Worm (Caenorhabditis elegans) whole organism, L4 larva: ENCODE results near the gene swt-1.

Experiments used
- Y105C5A.15 ChIP-seq: fragments of 200-800 bp; sonication (Bioruptor generic); IDR thresholded peaks from 2 replicates; pipeline ENCODE4 v1.3.6; 2022; ENCODE audit warnings: missing genetic modification characterization, missing compliant biosample characterization
- lin-13 ChIP-seq: fragments of 150-350 bp; optimal IDR thresholded peaks from 2 replicates; lab custom pipeline; 2014; ENCODE audit warnings: missing biosample characterization, missing genetic modification reagents, missing genetic modification characterization
- mdl-1 ChIP-seq, 2 experiments: fragments of 150-350 bp in 1 of 2; sonication (generic microtip) in 1 of 2; optimal IDR thresholded peaks; 2 replicates each; lab custom pipeline; 2014 to 2017; ENCODE audit warnings: missing biosample characterization in 2 of 2, missing genetic modification characterization in 2 of 2
- sdz-12 ChIP-seq: fragments of 200-800 bp; sonication (Bioruptor generic); optimal IDR thresholded peaks from 2 replicates; lab custom pipeline; 2018; ENCODE audit warnings: mild to moderate bottlenecking, missing genetic modification characterization, missing compliant biosample characterization
- spr-1 ChIP-seq: sonication (generic microtip); optimal IDR thresholded peaks from 2 replicates; lab custom pipeline; 2016; ENCODE audit warnings: mild to moderate bottlenecking, missing genetic modification characterization, missing compliant biosample characterization
- ztf-11 ChIP-seq: fragments of 150-350 bp; optimal IDR thresholded peaks from 2 replicates; lab custom pipeline; 2014; ENCODE audit warnings: missing biosample characterization, missing genetic modification characterization

- no peak for TF ChIP-seq sdz-12
- TF ChIP-seq ztf-11 (tag; lab: Kevin White, UChicago): no peak
- no peak for TF ChIP-seq lin-13 (GFP tag; lab: Kevin White, UChicago)
- no peak for TF ChIP-seq Y105C5A.15
- TF ChIP-seq spr-1: no peak
- no peak for TF ChIP-seq mdl-1 (tag; optimal IDR thresholded peaks at IDR 0.05; lab: Kevin White, UChicago)
Measured at ce11 chrIV:300307-300706, 7.0 kb upstream of the swt-1 start.
